Fruit fly (Drosophila melanogaster): ENCODE data around the gene Ac76E.

DNA sequence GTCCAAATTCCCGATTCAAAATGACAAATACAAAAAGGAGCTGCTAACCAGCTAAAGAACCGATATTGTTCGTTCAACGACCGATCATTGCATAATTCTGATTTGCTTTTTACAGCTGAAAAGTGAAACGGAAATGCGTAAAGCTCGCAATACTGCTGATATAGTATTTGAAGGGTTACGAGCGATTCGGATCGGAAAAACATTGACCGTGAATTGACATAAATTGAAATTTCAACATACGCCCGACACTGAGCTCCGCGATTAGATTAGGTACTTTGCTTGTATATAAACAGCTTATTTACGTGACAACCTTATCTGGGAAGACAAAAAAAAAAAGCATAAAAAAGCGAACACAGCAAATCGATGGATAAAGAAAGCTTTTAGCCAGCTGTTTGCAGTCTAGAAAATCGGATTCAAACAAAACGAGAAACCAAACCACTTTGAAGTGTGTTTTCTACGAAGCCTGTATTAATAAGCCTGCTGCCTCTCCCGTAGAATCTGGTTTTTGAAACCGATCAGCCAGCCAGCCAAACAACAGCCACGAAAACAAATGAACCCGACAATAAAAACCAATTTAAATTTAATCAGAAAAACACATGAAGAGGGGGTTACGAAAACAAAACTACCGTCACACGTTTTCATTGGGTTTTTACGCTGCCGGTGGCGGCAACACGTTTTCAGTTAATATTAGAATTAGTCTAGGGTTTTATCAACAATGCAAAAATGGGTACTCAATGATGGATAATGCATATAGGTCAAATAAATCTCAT lies 37.4 kb upstream of the Ac76E start:
- TF ChIP-seq EcR (GFP tag; optimal IDR thresholded peaks at IDR 0.05) (no peak), psq (optimal IDR thresholded peaks at IDR 0.05) (no peak), CG8478 (optimal IDR thresholded peaks at IDR 0.05) (no peak), Dll (optimal IDR thresholded peaks at IDR 0.05) (no peak), usp (GFP tag; optimal IDR thresholded peaks at IDR 0.05) (no peak)
